Fruit fly (Drosophila melanogaster) whole organism, prepupa: ENCODE results near the gene CG5800.
A peak's percentile ranks its signal among the peaks of the same experiment; 100 is the strongest.

Source experiments
- Blimp-1 ChIP-seq: fragments of 200-800 bp; sonication (Bioruptor generic); optimal IDR thresholded peaks from 3 replicates; lab custom pipeline; 2017; ENCODE audit warnings: missing biosample characterization, missing genetic modification characterization, mild to moderate bottlenecking, moderate library complexity, missing genetic modification reagents
- CG10669 ChIP-seq: fragments of 200-800 bp; sonication (Bioruptor generic); optimal IDR thresholded peaks from 3 replicates; lab custom pipeline; 2018; ENCODE audit warnings: missing biosample characterization, mild to moderate bottlenecking, missing genetic modification characterization, moderate library complexity
- CG11762 ChIP-seq: fragments of 200-800 bp; sonication (Bioruptor generic); optimal IDR thresholded peaks from 3 replicates; lab custom pipeline; 2016; ENCODE audit warnings: missing biosample characterization, missing genetic modification characterization; ENCODE audit not compliant: insufficient read depth
- CG11902 ChIP-seq: fragments of 200-800 bp; sonication (Bioruptor generic); optimal IDR thresholded peaks from 3 replicates; lab custom pipeline; 2016; ENCODE audit warnings: missing biosample characterization, missing genetic modification characterization
- CG1621 ChIP-seq: fragments of 200-800 bp; sonication (Bioruptor generic); optimal IDR thresholded peaks from 3 replicates; lab custom pipeline; 2018; ENCODE audit warnings: missing biosample characterization, mild to moderate bottlenecking, missing genetic modification characterization
- CG16779 ChIP-seq: fragments of 200-800 bp; sonication (Bioruptor generic); optimal IDR thresholded peaks from 3 replicates; lab custom pipeline; 2017; ENCODE audit warnings: missing biosample characterization, mild to moderate bottlenecking, missing genetic modification characterization
- CG3032 ChIP-seq: fragments of 200-800 bp; optimal IDR thresholded peaks from 2 replicates; lab custom pipeline; 2019; ENCODE audit warnings: missing biosample characterization, mild to moderate bottlenecking, missing genetic modification characterization, moderate library complexity
- CG31627 ChIP-seq: fragments of 200-800 bp; sonication (Bioruptor generic); optimal IDR thresholded peaks from 3 replicates; lab custom pipeline; 2016; ENCODE audit warnings: missing biosample characterization, missing genetic modification characterization
- CG3919 ChIP-seq: fragments of 200-800 bp; sonication (Bioruptor generic); optimal IDR thresholded peaks from 3 replicates; lab custom pipeline; 2016; ENCODE audit warnings: missing biosample characterization, missing genetic modification characterization
- CG4318 ChIP-seq: fragments of 200-800 bp; sonication (Bioruptor generic); optimal IDR thresholded peaks from 3 replicates; lab custom pipeline; 2017; ENCODE audit warnings: missing biosample characterization, mild to moderate bottlenecking, missing genetic modification characterization
- CG6276 ChIP-seq: fragments of 200-800 bp; sonication (Bioruptor generic); optimal IDR thresholded peaks from 2 replicates; lab custom pipeline; 2017; ENCODE audit warnings: missing biosample characterization, mild to moderate bottlenecking, missing genetic modification characterization
- CG6808 ChIP-seq: fragments of 200-800 bp; sonication (Bioruptor generic); optimal IDR thresholded peaks from 3 replicates; lab custom pipeline; 2017; ENCODE audit warnings: missing biosample characterization, missing genetic modification characterization, mild to moderate bottlenecking, moderate library complexity, missing genetic modification reagents
- CG6854 ChIP-seq: fragments of 200-800 bp; sonication (Bioruptor generic); optimal IDR thresholded peaks from 2 replicates; lab custom pipeline; 2017; ENCODE audit warnings: missing biosample characterization, mild to moderate bottlenecking, missing genetic modification characterization
- CG7368 ChIP-seq: fragments of 200-800 bp; sonication (Bioruptor generic); optimal IDR thresholded peaks from 3 replicates; lab custom pipeline; 2016; ENCODE audit warnings: missing biosample characterization, missing genetic modification characterization
- CG8119 ChIP-seq: fragments of 200-800 bp; sonication (Bioruptor generic); IDR thresholded peaks from 3 replicates; pipeline ENCODE4 v1.3.6; 2022; ENCODE audit warnings: missing biosample characterization, missing genetic modification characterization
- CG8319 ChIP-seq: fragments of 200-800 bp; sonication (Bioruptor generic); optimal IDR thresholded peaks from 3 replicates; lab custom pipeline; 2016; ENCODE audit warnings: missing biosample characterization, missing genetic modification characterization
- CG8632 ChIP-seq: fragments of 200-800 bp; sonication (Bioruptor generic); optimal IDR thresholded peaks from 3 replicates; lab custom pipeline; 2016; ENCODE audit warnings: missing biosample characterization, missing genetic modification characterization
- Eip75B ChIP-seq: fragments of 200-800 bp; sonication (Bioruptor generic); optimal IDR thresholded peaks from 3 replicates; lab custom pipeline; 2016; ENCODE audit warnings: missing biosample characterization, missing genetic modification characterization
- Eip78C ChIP-seq: fragments of 200-800 bp; sonication (Bioruptor generic); peaks from one replicate; lab custom pipeline; 2016; ENCODE audit warnings: missing biosample characterization, missing genetic modification characterization
- Eip93F ChIP-seq: fragments of 200-800 bp; sonication (Bioruptor generic); optimal IDR thresholded peaks from 2 replicates; lab custom pipeline; 2016; ENCODE audit warnings: missing biosample characterization, mild to moderate bottlenecking, missing genetic modification characterization
- Ets21C ChIP-seq: fragments of 200-800 bp; sonication (Bioruptor generic); optimal IDR thresholded peaks from 3 replicates; lab custom pipeline; 2016; ENCODE audit warnings: missing biosample characterization, missing genetic modification characterization
- Gug ChIP-seq: fragments of 200-800 bp; sonication (Bioruptor generic); IDR thresholded peaks from 2 replicates; pipeline ENCODE4 v1.3.6; 2022; ENCODE audit warnings: missing biosample characterization, missing genetic modification characterization
- Hr38 ChIP-seq: sonication (Bioruptor generic); optimal IDR thresholded peaks from 2 replicates; lab custom pipeline; 2016; ENCODE audit warnings: missing biosample characterization, missing genetic modification characterization
- Hr39 ChIP-seq: fragments of 200-800 bp; sonication (Bioruptor generic); optimal IDR thresholded peaks from 2 replicates; lab custom pipeline; 2016; ENCODE audit warnings: missing biosample characterization, missing genetic modification characterization
- Hr4 ChIP-seq: fragments of 200-800 bp; sonication (Bioruptor generic); optimal IDR thresholded peaks from 3 replicates; lab custom pipeline; 2016; ENCODE audit warnings: missing biosample characterization, missing genetic modification characterization
- Lpt ChIP-seq: fragments of 200-800 bp; sonication (Bioruptor generic); optimal IDR thresholded peaks from 3 replicates; lab custom pipeline; 2016; ENCODE audit warnings: missing biosample characterization, missing genetic modification characterization
- OdsH ChIP-seq: fragments of 200-800 bp; sonication (Bioruptor generic); optimal IDR thresholded peaks from 3 replicates; lab custom pipeline; 2016; ENCODE audit warnings: missing biosample characterization, missing genetic modification characterization
- Smox ChIP-seq: fragments of 200-800 bp; sonication (Bioruptor generic); optimal IDR thresholded peaks from 3 replicates; lab custom pipeline; 2016; ENCODE audit warnings: missing biosample characterization, missing genetic modification characterization
- Sox102F ChIP-seq: fragments of 200-800 bp; sonication (Bioruptor generic); optimal IDR thresholded peaks from 2 replicates; lab custom pipeline; 2016; ENCODE audit warnings: missing biosample characterization, mild to moderate bottlenecking, missing genetic modification characterization
- Sox14 ChIP-seq: fragments of 200-800 bp; sonication (Bioruptor generic); optimal IDR thresholded peaks from 3 replicates; lab custom pipeline; 2016; ENCODE audit warnings: missing biosample characterization, missing genetic modification characterization
- achi ChIP-seq: fragments of 200-800 bp; sonication (Bioruptor generic); optimal IDR thresholded peaks from 3 replicates; lab custom pipeline; 2016; ENCODE audit warnings: missing biosample characterization, missing genetic modification characterization
- dac ChIP-seq: fragments of 200-800 bp; sonication (Bioruptor generic); optimal IDR thresholded peaks from 2 replicates; lab custom pipeline; 2017; ENCODE audit warnings: missing biosample characterization, mild to moderate bottlenecking, missing genetic modification characterization
- dsx ChIP-seq: fragments of 200-800 bp; optimal IDR thresholded peaks from 3 replicates; lab custom pipeline; 2019; ENCODE audit warnings: missing biosample characterization, mild to moderate bottlenecking, missing genetic modification characterization, moderate library complexity; ENCODE audit not compliant: poor library complexity, severe bottlenecking
- esn ChIP-seq: fragments of 200-800 bp; sonication (Bioruptor generic); optimal IDR thresholded peaks from 2 replicates; lab custom pipeline; 2016; ENCODE audit warnings: missing biosample characterization, mild to moderate bottlenecking, missing genetic modification characterization, moderate library complexity
- fd85E ChIP-seq: fragments of 200-800 bp; sonication (Bioruptor generic); optimal IDR thresholded peaks from 3 replicates; lab custom pipeline; 2016; ENCODE audit warnings: missing biosample characterization, missing genetic modification characterization
- fkh ChIP-seq: fragments of 200-800 bp; sonication (Bioruptor generic); optimal IDR thresholded peaks from 3 replicates; lab custom pipeline; 2017; ENCODE audit warnings: missing biosample characterization, mild to moderate bottlenecking, missing genetic modification characterization, moderate library complexity
- lz ChIP-seq: fragments of 200-800 bp; sonication (Bioruptor generic); optimal IDR thresholded peaks from 3 replicates; lab custom pipeline; 2016; ENCODE audit warnings: missing biosample characterization, missing genetic modification characterization
- net ChIP-seq: fragments of 200-800 bp; sonication (Bioruptor generic); optimal IDR thresholded peaks from 3 replicates; lab custom pipeline; 2016; ENCODE audit warnings: missing biosample characterization, missing genetic modification characterization
- pdm3 ChIP-seq: fragments of 200-800 bp; sonication (Bioruptor generic); optimal IDR thresholded peaks from 3 replicates; lab custom pipeline; 2016; ENCODE audit warnings: missing biosample characterization, missing genetic modification characterization
- salr ChIP-seq, 2 experiments: fragments of 200-800 bp; sonication (Bioruptor generic); optimal IDR thresholded peaks; 3 replicates each; lab custom pipeline; 2016 to 2018; ENCODE audit warnings: missing biosample characterization in 2 of 2, missing genetic modification characterization in 2 of 2, mild to moderate bottlenecking in 1 of 2
- spab ChIP-seq: fragments of 200-800 bp; sonication (Bioruptor generic); optimal IDR thresholded peaks from 2 replicates; lab custom pipeline; 2017; ENCODE audit warnings: missing biosample characterization, mild to moderate bottlenecking, missing genetic modification characterization, missing genetic modification reagents
- ss ChIP-seq, 2 experiments: fragments of 200-800 bp; sonication (Bioruptor generic); optimal IDR thresholded peaks; 2 replicates in 1 of 2; 3 replicates in 1 of 2; lab custom pipeline; 2017 to 2018; ENCODE audit warnings: mild to moderate bottlenecking in 2 of 2, missing biosample characterization in 2 of 2, missing genetic modification characterization in 2 of 2, moderate library complexity in 1 of 2
- svp ChIP-seq: fragments of 200-800 bp; sonication (Bioruptor generic); peaks from one replicate; lab custom pipeline; 2016; ENCODE audit warnings: missing biosample characterization, missing genetic modification characterization
- topi ChIP-seq: fragments of 200-800 bp; sonication (Bioruptor generic); optimal IDR thresholded peaks from 3 replicates; lab custom pipeline; 2016; ENCODE audit warnings: missing biosample characterization, missing genetic modification characterization
- vri ChIP-seq: fragments of 200-800 bp; sonication (Bioruptor generic); optimal IDR thresholded peaks from 3 replicates; lab custom pipeline; 2016; ENCODE audit warnings: missing biosample characterization, mild to moderate bottlenecking, missing genetic modification characterization

CG5800 gene

dm6 chrX:17627090-17627992, 8.7 kb upstream of the CG5800 start, which contains the start of gene stas:
Gene stas, minus strand, starts transcription at chrX:17627895.
- no peak for TF ChIP-seq fd85E
- peak; percentile 35 for TF ChIP-seq Sox14 (GFP tag; lab: Kevin White, UChicago)
- TF ChIP-seq net (GFP tag; lab: Kevin White, UChicago) = no peak
- no peak for TF ChIP-seq CG10669
- TF ChIP-seq CG16779 (tag; lab: Kevin White, UChicago) = no peak
- TF ChIP-seq Ets21C = no peak
- peak; percentile 45 for TF ChIP-seq svp (GFP tag; lab: Kevin White, UChicago)
- TF ChIP-seq Eip75B (GFP tag; lab: Kevin White, UChicago) = peak; percentile 9
- no peak for TF ChIP-seq CG4318 (GFP tag; lab: Kevin White, UChicago)
- peak; percentile 71 for TF ChIP-seq fkh (GFP tag; lab: Kevin White, UChicago)
- no peak for TF ChIP-seq Blimp-1
- no peak for TF ChIP-seq Smox (GFP tag; lab: Kevin White, UChicago)
- TF ChIP-seq CG8632 (GFP tag; lab: Kevin White, UChicago) = no peak
- TF ChIP-seq CG3032 (tag; lab: Kevin White, UChicago) = no peak
- peak; percentile 3 for TF ChIP-seq Eip93F
- no peak for TF ChIP-seq CG11902 (GFP tag; lab: Kevin White, UChicago)
- no peak for TF ChIP-seq achi (GFP tag; lab: Kevin White, UChicago)
- TF ChIP-seq lz (GFP tag; lab: Kevin White, UChicago) = no peak
- no peak for TF ChIP-seq CG7368 (GFP tag; lab: Kevin White, UChicago)
- peak in 1 of 2 experiments; percentile 28 for TF ChIP-seq ss (GFP tag; optimal IDR thresholded peaks at IDR 0.05; lab: Kevin White, UChicago)
- no peak for TF ChIP-seq spab (GFP tag; lab: Kevin White, UChicago)
- TF ChIP-seq Hr4 (GFP tag; lab: Kevin White, UChicago) = no peak
- peak; percentile 8 for TF ChIP-seq topi (GFP tag; lab: Kevin White, UChicago)
- no peak for TF ChIP-seq esn (GFP tag; lab: Kevin White, UChicago)
- TF ChIP-seq CG8319 = no peak
- TF ChIP-seq CG8119 (GFP tag; lab: Robert Waterston, UW) = 0 out of 3 replicates have a peak, but pooled peaks have one; percentile 21
- peak; percentile 19 for TF ChIP-seq pdm3 (GFP tag; lab: Kevin White, UChicago)
- peak; percentile 77 for TF ChIP-seq Eip78C
- TF ChIP-seq CG6854 = peak; percentile 52
- TF ChIP-seq OdsH (GFP tag; lab: Kevin White, UChicago) = no peak
- peak; percentile 64 for TF ChIP-seq dsx

dm6 chrX:17629317-17629716, 6.8 kb upstream of the CG5800 start, which contains the start of gene CG8326:
Gene CG8326, minus strand, starts transcription at chrX:17629492.
- TF ChIP-seq CG6854 = no peak
- TF ChIP-seq CG8632 (GFP tag; lab: Kevin White, UChicago) = no peak
- TF ChIP-seq Sox102F (GFP tag; lab: Kevin White, UChicago) = no peak
- no peak for TF ChIP-seq CG7368 (GFP tag; lab: Kevin White, UChicago)
- TF ChIP-seq Lpt (GFP tag; lab: Kevin White, UChicago) = no peak
- no peak for TF ChIP-seq Eip78C

dm6 chrX:17631996-17632612, 4.0 kb upstream of the CG5800 start, which contains the start of the genes corolla and ND-24:
Gene corolla, minus strand, starts transcription at chrX:17632047.
Gene ND-24, plus strand, starts transcription at chrX:17632089.
- TF ChIP-seq Gug (GFP tag; lab: Robert Waterston, UW) (peak; percentile 73), vri (no peak), Hr39 (GFP tag; lab: Kevin White, UChicago) (no peak), fkh (GFP tag; lab: Kevin White, UChicago) (no peak), Hr38 (no peak), Eip75B (GFP tag; lab: Kevin White, UChicago) (no peak), Ets21C (no peak), topi (GFP tag; lab: Kevin White, UChicago) (peak; percentile 80), Smox (GFP tag; lab: Kevin White, UChicago) (no peak), CG11762 (GFP tag; lab: Kevin White, UChicago) (no peak), CG31627 (GFP tag; lab: Kevin White, UChicago) (peak; percentile 81), CG3919 (GFP tag; lab: Kevin White, UChicago) (no peak), net (GFP tag; lab: Kevin White, UChicago) (no peak), CG1621 (tag; lab: Kevin White, UChicago) (no peak), CG6276 (GFP tag; lab: Kevin White, UChicago) (no peak), salr (GFP tag; optimal IDR thresholded peaks at IDR 0.05; lab: Kevin White, UChicago) (peak in 1 of 2 experiments; percentile 70), ss (GFP tag; optimal IDR thresholded peaks at IDR 0.05; lab: Kevin White, UChicago) (no peak), Eip78C (peak; percentile 89), CG6808 (GFP tag; lab: Kevin White, UChicago) (no peak), Hr4 (GFP tag; lab: Kevin White, UChicago) (peak; percentile 80), dac (GFP tag; lab: Kevin White, UChicago) (peak; percentile 10)
